Fruit fly (Drosophila melanogaster): ENCODE measurements around the gene HemK1.

DNA sequence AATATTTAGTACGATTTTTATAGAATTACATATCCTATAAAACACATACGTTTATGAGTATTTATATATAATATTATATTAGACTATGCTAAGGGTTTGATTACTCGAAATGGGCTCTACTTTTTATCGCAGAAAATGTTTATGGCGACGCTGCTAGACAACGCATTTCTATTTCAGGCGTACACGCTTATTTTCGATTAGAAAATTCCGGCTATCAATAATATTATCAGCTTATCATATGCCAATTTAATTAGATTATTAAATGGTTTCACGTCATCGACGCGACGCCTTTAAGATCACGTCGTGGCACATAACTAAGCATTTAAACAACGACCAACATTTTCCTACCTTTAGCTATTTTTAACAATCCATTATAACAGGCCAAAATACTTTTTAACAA lies 41.2 kb downstream of the HemK1 start:
- no peak for TF ChIP-seq pad (GFP tag; optimal IDR thresholded peaks at IDR 0.05)
- peak; percentile 80 for TF ChIP-seq kay (GFP tag; ENCODE audit: borderline replicate concordance)
- no peak for TF ChIP-seq Crg-1 (GFP tag; optimal IDR thresholded peaks at IDR 0.05)
- no peak for TF ChIP-seq CG33017 (tag; optimal IDR thresholded peaks at IDR 0.05)
- TF ChIP-seq Clk (GFP tag; optimal IDR thresholded peaks at IDR 0.05): no peak
- no peak for TF ChIP-seq toe (GFP tag; optimal IDR thresholded peaks at IDR 0.05)
- no peak for TF ChIP-seq cic (GFP tag; optimal IDR thresholded peaks at IDR 0.05)
- no peak for TF ChIP-seq bab1 (GFP tag; optimal IDR thresholded peaks at IDR 0.05)
- TF ChIP-seq CG11617 (GFP tag; optimal IDR thresholded peaks at IDR 0.05): no peak
- no peak for TF ChIP-seq CG1620 (GFP tag; optimal IDR thresholded peaks at IDR 0.05)
- no peak for TF ChIP-seq cnc (optimal IDR thresholded peaks at IDR 0.05)
- no peak for TF ChIP-seq Mnt (GFP tag; optimal IDR thresholded peaks at IDR 0.05)
- TF ChIP-seq CG14711 (tag; optimal IDR thresholded peaks at IDR 0.05): no peak
- no peak for TF ChIP-seq CG5204 (GFP tag; optimal IDR thresholded peaks at IDR 0.05)

Data from whole organism, adult.